Fruit fly (Drosophila melanogaster) whole organism, prepupa: ENCODE data around the gene CG6912.
A peak's percentile ranks its signal among the peaks of the same experiment; 100 is the strongest.

Experiments
- Blimp-1 ChIP-seq: fragments of 200-800 bp; sonication (Bioruptor generic); optimal IDR thresholded peaks from 3 replicates; lab custom pipeline; 2017; ENCODE audit warnings: missing biosample characterization, missing genetic modification characterization, mild to moderate bottlenecking, moderate library complexity, missing genetic modification reagents
- CG11294 ChIP-seq: fragments of 200-800 bp; sonication (Bioruptor generic); IDR thresholded peaks from 2 replicates; pipeline ENCODE4 v1.3.6; 2022; ENCODE audit warnings: missing biosample characterization, missing genetic modification characterization
- CG11762 ChIP-seq: fragments of 200-800 bp; sonication (Bioruptor generic); optimal IDR thresholded peaks from 3 replicates; lab custom pipeline; 2016; ENCODE audit warnings: missing biosample characterization, missing genetic modification characterization; ENCODE audit not compliant: insufficient read depth
- CG11902 ChIP-seq: fragments of 200-800 bp; sonication (Bioruptor generic); optimal IDR thresholded peaks from 3 replicates; lab custom pipeline; 2016; ENCODE audit warnings: missing biosample characterization, missing genetic modification characterization
- CG15336 ChIP-seq: fragments of 200-800 bp; sonication (Bioruptor generic); IDR thresholded peaks from 2 replicates; pipeline ENCODE4 v1.3.6; 2022; ENCODE audit warnings: missing biosample characterization, missing genetic modification characterization
- CG1621 ChIP-seq: fragments of 200-800 bp; sonication (Bioruptor generic); optimal IDR thresholded peaks from 3 replicates; lab custom pipeline; 2018; ENCODE audit warnings: missing biosample characterization, mild to moderate bottlenecking, missing genetic modification characterization
- CG32006 ChIP-seq: fragments of 200-800 bp; sonication (Bioruptor generic); optimal IDR thresholded peaks from 3 replicates; lab custom pipeline; 2017; ENCODE audit warnings: missing biosample characterization, mild to moderate bottlenecking, missing genetic modification characterization
- CG34406 ChIP-seq: fragments of 200-800 bp; sonication (Bioruptor generic); optimal IDR thresholded peaks from 3 replicates; lab custom pipeline; 2016; ENCODE audit warnings: missing biosample characterization, missing genetic modification characterization
- CG3919 ChIP-seq: fragments of 200-800 bp; sonication (Bioruptor generic); optimal IDR thresholded peaks from 3 replicates; lab custom pipeline; 2016; ENCODE audit warnings: missing biosample characterization, missing genetic modification characterization
- CG4318 ChIP-seq: fragments of 200-800 bp; sonication (Bioruptor generic); optimal IDR thresholded peaks from 3 replicates; lab custom pipeline; 2017; ENCODE audit warnings: missing biosample characterization, mild to moderate bottlenecking, missing genetic modification characterization
- CG6163 ChIP-seq: fragments of 200-800 bp; sonication (Bioruptor generic); IDR thresholded peaks from 3 replicates; pipeline ENCODE4 v1.3.6; 2022; ENCODE audit warnings: missing biosample characterization, missing genetic modification characterization
- CG6792 ChIP-seq: fragments of 200-800 bp; sonication (Bioruptor generic); optimal IDR thresholded peaks from 3 replicates; lab custom pipeline; 2016; ENCODE audit warnings: missing biosample characterization, missing genetic modification characterization
- CG6808 ChIP-seq: fragments of 200-800 bp; sonication (Bioruptor generic); optimal IDR thresholded peaks from 3 replicates; lab custom pipeline; 2017; ENCODE audit warnings: missing biosample characterization, missing genetic modification characterization, mild to moderate bottlenecking, moderate library complexity, missing genetic modification reagents
- CG7368 ChIP-seq: fragments of 200-800 bp; sonication (Bioruptor generic); optimal IDR thresholded peaks from 3 replicates; lab custom pipeline; 2016; ENCODE audit warnings: missing biosample characterization, missing genetic modification characterization
- CG8119 ChIP-seq: fragments of 200-800 bp; sonication (Bioruptor generic); IDR thresholded peaks from 3 replicates; pipeline ENCODE4 v1.3.6; 2022; ENCODE audit warnings: missing biosample characterization, missing genetic modification characterization
- CG8319 ChIP-seq: fragments of 200-800 bp; sonication (Bioruptor generic); optimal IDR thresholded peaks from 3 replicates; lab custom pipeline; 2016; ENCODE audit warnings: missing biosample characterization, missing genetic modification characterization
- Eip75B ChIP-seq: fragments of 200-800 bp; sonication (Bioruptor generic); optimal IDR thresholded peaks from 3 replicates; lab custom pipeline; 2016; ENCODE audit warnings: missing biosample characterization, missing genetic modification characterization
- Eip78C ChIP-seq: fragments of 200-800 bp; sonication (Bioruptor generic); peaks from one replicate; lab custom pipeline; 2016; ENCODE audit warnings: missing biosample characterization, missing genetic modification characterization
- Eip93F ChIP-seq: fragments of 200-800 bp; sonication (Bioruptor generic); optimal IDR thresholded peaks from 2 replicates; lab custom pipeline; 2016; ENCODE audit warnings: missing biosample characterization, mild to moderate bottlenecking, missing genetic modification characterization
- Ets96B ChIP-seq: fragments of 200-800 bp; optimal IDR thresholded peaks from 2 replicates; lab custom pipeline; 2019; ENCODE audit warnings: missing biosample characterization, mild to moderate bottlenecking, missing genetic modification characterization, moderate library complexity
- Gug ChIP-seq: fragments of 200-800 bp; sonication (Bioruptor generic); IDR thresholded peaks from 2 replicates; pipeline ENCODE4 v1.3.6; 2022; ENCODE audit warnings: missing biosample characterization, missing genetic modification characterization
- Hr39 ChIP-seq: fragments of 200-800 bp; sonication (Bioruptor generic); optimal IDR thresholded peaks from 2 replicates; lab custom pipeline; 2016; ENCODE audit warnings: missing biosample characterization, missing genetic modification characterization
- Hr4 ChIP-seq: fragments of 200-800 bp; sonication (Bioruptor generic); optimal IDR thresholded peaks from 3 replicates; lab custom pipeline; 2016; ENCODE audit warnings: missing biosample characterization, missing genetic modification characterization
- Lpt ChIP-seq: fragments of 200-800 bp; sonication (Bioruptor generic); optimal IDR thresholded peaks from 3 replicates; lab custom pipeline; 2016; ENCODE audit warnings: missing biosample characterization, missing genetic modification characterization
- OdsH ChIP-seq: fragments of 200-800 bp; sonication (Bioruptor generic); optimal IDR thresholded peaks from 3 replicates; lab custom pipeline; 2016; ENCODE audit warnings: missing biosample characterization, missing genetic modification characterization
- Sox14 ChIP-seq: fragments of 200-800 bp; sonication (Bioruptor generic); optimal IDR thresholded peaks from 3 replicates; lab custom pipeline; 2016; ENCODE audit warnings: missing biosample characterization, missing genetic modification characterization
- acj6 ChIP-seq: fragments of 200-800 bp; sonication (Bioruptor generic); optimal IDR thresholded peaks from 3 replicates; lab custom pipeline; 2016; ENCODE audit warnings: missing biosample characterization, missing genetic modification characterization
- eg ChIP-seq: fragments of 200-800 bp; sonication (Bioruptor generic); IDR thresholded peaks from 3 replicates; pipeline ENCODE4 v1.3.6; 2022; ENCODE audit warnings: missing biosample characterization, missing genetic modification characterization
- esn ChIP-seq: fragments of 200-800 bp; sonication (Bioruptor generic); optimal IDR thresholded peaks from 2 replicates; lab custom pipeline; 2016; ENCODE audit warnings: missing biosample characterization, mild to moderate bottlenecking, missing genetic modification characterization, moderate library complexity
- fd85E ChIP-seq: fragments of 200-800 bp; sonication (Bioruptor generic); optimal IDR thresholded peaks from 3 replicates; lab custom pipeline; 2016; ENCODE audit warnings: missing biosample characterization, missing genetic modification characterization
- fkh ChIP-seq: fragments of 200-800 bp; sonication (Bioruptor generic); optimal IDR thresholded peaks from 3 replicates; lab custom pipeline; 2017; ENCODE audit warnings: missing biosample characterization, mild to moderate bottlenecking, missing genetic modification characterization, moderate library complexity
- lz ChIP-seq: fragments of 200-800 bp; sonication (Bioruptor generic); optimal IDR thresholded peaks from 3 replicates; lab custom pipeline; 2016; ENCODE audit warnings: missing biosample characterization, missing genetic modification characterization
- net ChIP-seq: fragments of 200-800 bp; sonication (Bioruptor generic); optimal IDR thresholded peaks from 3 replicates; lab custom pipeline; 2016; ENCODE audit warnings: missing biosample characterization, missing genetic modification characterization
- pdm3 ChIP-seq: fragments of 200-800 bp; sonication (Bioruptor generic); optimal IDR thresholded peaks from 3 replicates; lab custom pipeline; 2016; ENCODE audit warnings: missing biosample characterization, missing genetic modification characterization
- ss ChIP-seq, 2 experiments: fragments of 200-800 bp; sonication (Bioruptor generic); optimal IDR thresholded peaks; 2 replicates in 1 of 2; 3 replicates in 1 of 2; lab custom pipeline; 2017 to 2018; ENCODE audit warnings: mild to moderate bottlenecking in 2 of 2, missing biosample characterization in 2 of 2, missing genetic modification characterization in 2 of 2, moderate library complexity in 1 of 2
- svp ChIP-seq: fragments of 200-800 bp; sonication (Bioruptor generic); peaks from one replicate; lab custom pipeline; 2016; ENCODE audit warnings: missing biosample characterization, missing genetic modification characterization
- topi ChIP-seq: fragments of 200-800 bp; sonication (Bioruptor generic); optimal IDR thresholded peaks from 3 replicates; lab custom pipeline; 2016; ENCODE audit warnings: missing biosample characterization, missing genetic modification characterization
- vri ChIP-seq: fragments of 200-800 bp; sonication (Bioruptor generic); optimal IDR thresholded peaks from 3 replicates; lab custom pipeline; 2016; ENCODE audit warnings: missing biosample characterization, mild to moderate bottlenecking, missing genetic modification characterization

The CG6912 gene

DNA sequence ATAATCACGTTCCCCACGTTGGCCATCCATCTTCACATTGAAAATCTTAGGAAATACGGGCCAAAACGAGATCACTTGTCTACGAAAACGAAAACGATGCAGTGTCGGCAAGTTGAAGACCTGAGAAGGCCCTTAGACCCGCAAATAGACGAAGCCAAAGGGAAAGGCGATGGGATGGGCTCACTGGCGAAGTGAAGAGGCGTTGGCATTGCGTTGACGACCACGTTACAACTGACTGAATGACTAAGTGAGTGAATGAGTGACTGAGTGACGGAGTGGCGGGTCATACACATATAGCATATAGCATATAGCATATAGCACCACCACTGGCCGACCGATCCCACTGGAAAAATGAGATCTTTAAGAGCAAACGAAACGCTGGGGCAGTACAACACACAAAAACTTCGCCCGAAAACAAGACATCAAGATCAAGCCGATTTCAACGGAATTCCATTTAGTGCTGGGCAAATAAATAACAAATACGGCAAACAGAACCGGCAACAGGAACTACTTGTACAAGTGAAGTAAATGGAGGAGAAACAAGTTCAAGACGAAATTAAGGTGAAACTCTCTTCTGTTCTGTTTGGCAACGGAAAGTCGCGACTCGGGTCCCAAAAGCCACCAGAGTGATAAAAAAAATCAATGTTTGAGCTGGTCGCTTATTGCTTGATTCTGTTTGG lies 13.6 kb downstream of the CG6912 start:
- TF ChIP-seq ss (GFP tag; optimal IDR thresholded peaks at IDR 0.05; lab: Kevin White, UChicago) (no peak), lz (GFP tag; lab: Kevin White, UChicago) (no peak), fkh (GFP tag; lab: Kevin White, UChicago) (peak; percentile 55)

DNA sequence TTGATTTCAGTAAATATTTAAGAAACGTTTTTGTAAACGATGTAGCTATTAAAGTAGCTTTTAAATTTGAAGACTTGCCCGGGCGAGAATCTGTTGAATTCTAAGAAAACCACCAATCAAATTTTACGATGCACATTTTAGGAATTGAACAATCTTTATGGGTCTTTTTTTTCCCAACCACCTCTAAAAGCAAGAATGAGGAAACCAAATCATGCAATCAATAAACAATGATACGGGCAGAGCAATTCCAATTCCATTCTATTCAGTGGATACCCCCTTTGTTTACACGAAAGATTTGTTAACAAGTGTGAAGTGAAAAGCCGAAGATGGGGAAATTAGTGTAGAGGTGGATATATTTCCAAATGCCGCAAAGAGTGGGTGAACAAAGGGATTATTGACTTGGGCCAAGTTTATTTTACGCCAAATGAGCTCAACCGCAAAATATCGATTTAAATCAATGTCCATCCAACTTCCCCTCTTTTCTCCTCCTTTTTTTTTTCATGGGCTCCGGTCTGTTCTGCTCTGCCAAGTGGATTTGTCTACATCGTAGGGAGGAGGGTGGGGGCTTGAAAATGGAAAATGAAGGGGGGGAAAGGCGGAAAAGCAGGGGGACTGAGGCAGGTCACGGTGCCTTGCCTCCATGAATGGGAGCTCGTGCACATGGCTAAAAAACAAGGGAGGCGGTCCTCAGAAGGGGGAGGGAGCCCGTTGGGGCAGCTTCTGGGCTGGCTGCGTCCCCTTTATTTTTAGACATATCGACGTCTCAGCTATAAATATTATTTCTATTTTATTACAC lies 15.0 kb downstream of the CG6912 start:
- TF ChIP-seq fkh (GFP tag; lab: Kevin White, UChicago) (peak; percentile 36), Blimp-1 (GFP tag; lab: Kevin White, UChicago) (no peak), CG4318 (GFP tag; lab: Kevin White, UChicago) (no peak), svp (GFP tag; lab: Kevin White, UChicago) (peak; percentile 28)
- TF ChIP-seq, all 60 proteins: peak for 2

DNA sequence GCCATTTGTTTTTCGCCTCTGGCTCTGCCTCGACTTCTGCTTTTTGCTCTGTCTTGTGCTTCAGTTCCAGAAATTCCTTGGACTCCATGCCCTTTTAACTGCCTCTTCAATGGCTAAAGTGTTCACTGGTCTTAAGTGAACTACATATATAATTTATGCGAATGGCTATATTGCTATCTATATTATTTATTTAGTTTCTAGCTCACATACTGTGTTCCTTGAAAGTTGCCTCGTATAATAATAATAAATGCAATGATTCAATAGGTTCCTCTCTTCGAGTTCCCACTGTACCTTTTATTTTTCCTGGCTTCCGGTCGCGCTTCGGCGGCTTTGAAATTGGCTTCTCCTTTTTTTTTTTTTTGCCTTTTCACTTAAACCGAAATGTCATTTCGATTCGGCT lies 17.1 kb downstream of the CG6912 start:
- no peak for TF ChIP-seq OdsH (GFP tag; lab: Kevin White, UChicago)
- TF ChIP-seq svp (GFP tag; lab: Kevin White, UChicago) = no peak
- no peak for TF ChIP-seq CG11902 (GFP tag; lab: Kevin White, UChicago)
- no peak for TF ChIP-seq eg
- peak; percentile 38 for TF ChIP-seq Eip78C (GFP tag; lab: Kevin White, UChicago)
- no peak for TF ChIP-seq CG8319 (GFP tag; lab: Kevin White, UChicago)
- TF ChIP-seq Sox14 (GFP tag; lab: Kevin White, UChicago) = no peak
- peak; percentile 1 for TF ChIP-seq CG3919 (GFP tag; lab: Kevin White, UChicago)
- TF ChIP-seq Eip75B (GFP tag; lab: Kevin White, UChicago) = no peak
- TF ChIP-seq Hr4 (GFP tag; lab: Kevin White, UChicago) = no peak
- TF ChIP-seq Ets96B (tag; lab: Kevin White, UChicago) = no peak
- no peak for TF ChIP-seq CG4318 (GFP tag; lab: Kevin White, UChicago)
- no peak for TF ChIP-seq Lpt (GFP tag; lab: Kevin White, UChicago)
- TF ChIP-seq topi = no peak

DNA sequence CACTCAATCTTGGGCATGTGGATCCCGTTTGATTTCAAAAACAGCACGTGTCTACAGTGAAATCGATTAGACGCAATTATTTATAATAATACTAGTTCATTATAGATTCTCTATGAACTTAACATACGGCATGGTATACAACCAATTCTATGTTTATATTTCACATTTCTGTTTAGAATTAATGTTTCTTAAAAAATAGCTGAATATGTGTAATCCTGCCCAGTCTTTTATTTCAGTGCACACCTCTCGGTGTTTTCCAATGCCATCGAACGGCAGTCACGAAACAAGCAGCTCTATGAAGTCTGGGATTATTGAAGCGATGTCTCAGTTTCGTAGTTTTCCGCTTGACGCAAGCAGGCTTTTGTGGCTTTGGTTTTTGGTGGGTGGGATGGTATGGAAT lies 19.0 kb downstream of the CG6912 start:
- TF ChIP-seq CG6163 (GFP tag; lab: Robert Waterston, UW) = no peak
- no peak for TF ChIP-seq CG7368 (GFP tag; lab: Kevin White, UChicago)
- no peak for TF ChIP-seq CG8119 (GFP tag; lab: Robert Waterston, UW)
- no peak for TF ChIP-seq acj6 (GFP tag; lab: Kevin White, UChicago)
- peak; percentile 19 for TF ChIP-seq CG32006 (GFP tag; lab: Kevin White, UChicago)
- TF ChIP-seq pdm3 = no peak
- TF ChIP-seq Gug (GFP tag; lab: Robert Waterston, UW) = peak; percentile 25; the same call in 1 of the 2 replicates
- TF ChIP-seq CG11762 (GFP tag; lab: Kevin White, UChicago) = no peak
- TF ChIP-seq Eip78C (GFP tag; lab: Kevin White, UChicago) = peak; percentile 55
- no peak for TF ChIP-seq fd85E (GFP tag; lab: Kevin White, UChicago)

DNA sequence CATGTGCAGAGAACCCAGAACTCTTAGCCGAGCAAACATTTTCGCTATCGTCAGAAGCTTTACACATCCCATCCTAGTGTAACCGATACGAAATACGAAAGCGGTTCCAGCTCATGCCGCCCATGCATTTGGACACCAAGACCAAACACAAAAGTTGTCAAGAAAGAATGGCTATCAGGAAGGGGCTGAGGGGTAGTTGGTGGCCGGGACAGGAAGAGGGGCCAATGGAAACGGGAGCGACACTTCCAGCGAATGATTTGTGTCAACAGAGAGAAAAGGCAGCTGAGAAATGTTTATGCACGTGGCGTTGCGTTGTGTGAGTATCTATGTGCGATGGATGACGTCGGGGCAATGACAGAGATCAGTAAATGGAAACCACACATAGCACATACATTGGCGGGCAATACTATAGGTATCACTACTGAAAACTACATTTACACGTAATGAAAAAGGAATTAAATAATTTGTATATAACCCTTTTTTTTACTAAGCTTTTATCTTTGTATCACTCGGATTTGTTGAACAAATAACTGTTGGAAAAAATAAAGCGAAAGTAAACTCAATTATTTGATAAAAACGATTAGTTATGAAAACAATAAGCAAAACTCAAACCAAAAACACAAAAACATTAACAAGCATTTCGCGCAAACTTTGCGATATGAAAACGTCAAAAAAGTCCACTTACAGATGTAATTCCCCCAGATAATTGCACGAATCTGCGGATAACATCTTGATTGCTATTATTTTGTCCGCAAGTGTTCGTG lies 22.2 kb downstream of the CG6912 start:
- TF ChIP-seq Hr39 (GFP tag; lab: Kevin White, UChicago) (peak; percentile 34), CG6792 (GFP tag; lab: Kevin White, UChicago) (peak; percentile 59), eg (peak; percentile 53; the same call in 2 of the 3 replicates), topi (peak; percentile 57), CG11294 (GFP tag; lab: Robert Waterston, UW) (no peak), esn (GFP tag; lab: Kevin White, UChicago) (peak; percentile 23), Eip78C (GFP tag; lab: Kevin White, UChicago) (peak; percentile 95), CG1621 (tag; lab: Kevin White, UChicago) (peak; percentile 66), Ets96B (tag; lab: Kevin White, UChicago) (peak; percentile 82), CG34406 (GFP tag; lab: Kevin White, UChicago) (peak; percentile 64), CG6808 (GFP tag; lab: Kevin White, UChicago) (peak; percentile 81), net (GFP tag; lab: Kevin White, UChicago) (peak; percentile 78), Eip75B (GFP tag; lab: Kevin White, UChicago) (peak; percentile 81), Hr4 (GFP tag; lab: Kevin White, UChicago) (peak; percentile 87), CG7368 (GFP tag; lab: Kevin White, UChicago) (peak; percentile 61), CG3919 (GFP tag; lab: Kevin White, UChicago) (peak; percentile 77), CG32006 (GFP tag; lab: Kevin White, UChicago) (peak; percentile 96), CG15336 (GFP tag; lab: Robert Waterston, UW) (peak; percentile 69), Sox14 (GFP tag; lab: Kevin White, UChicago) (peak; percentile 64), CG11902 (GFP tag; lab: Kevin White, UChicago) (peak; percentile 41), vri (GFP tag; lab: Kevin White, UChicago) (no peak), Eip93F (GFP tag; lab: Kevin White, UChicago) (no peak)
